Worm (Caenorhabditis elegans): ENCODE data around the gene srw-66.

Gene srw-66

DNA sequence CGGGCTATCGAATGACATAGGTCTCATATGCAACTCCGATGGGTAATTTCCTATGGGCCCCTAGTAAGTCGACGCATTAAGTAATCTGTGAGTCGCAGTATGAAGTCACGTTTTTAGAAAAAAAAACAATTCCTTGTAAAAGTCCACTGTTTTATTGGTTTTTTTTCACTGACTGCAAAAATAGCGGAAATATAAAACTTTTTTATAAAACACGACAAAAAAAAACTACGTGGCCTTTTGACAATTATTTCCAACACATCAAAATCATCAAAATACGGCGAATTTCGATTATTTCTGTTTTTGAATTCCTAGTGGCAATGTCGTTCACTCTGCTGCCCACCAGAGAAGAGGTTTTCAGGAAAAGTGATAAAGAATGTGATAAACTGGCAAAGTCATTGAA lies 13.1 kb downstream of the srw-66 start, which contains the start of gene clpr-2:
Gene clpr-2, plus strand, starts transcription at position 301 of the 400 bp plus-strand sequence.
- TF ChIP-seq ztf-23 (GFP tag; IDR thresholded peaks at IDR 0.05): no peak
- TF ChIP-seq med-1 (GFP tag; optimal IDR thresholded peaks at IDR 0.05; ENCODE audit: insufficient read depth): no peak
- TF ChIP-seq klf-2 (GFP tag; conservative IDR thresholded peaks at IDR 0.05): no peak
- no peak for TF ChIP-seq tab-1 (GFP tag; IDR thresholded peaks at IDR 0.05)
- no peak for TF ChIP-seq T22C8.4 (GFP tag; IDR thresholded peaks at IDR 0.05)
- no peak for TF ChIP-seq ztf-29 (GFP tag; IDR thresholded peaks at IDR 0.05)
- TF ChIP-seq flt-1 (GFP tag; IDR thresholded peaks at IDR 0.05): no peak

ce11 chrII:1256742-1257141 lies 15.0 kb downstream of the srw-66 start:
- no peak for TF ChIP-seq klf-2 (GFP tag; conservative IDR thresholded peaks at IDR 0.05)

ce11 chrII:1255637-1256036 lies 16.1 kb downstream of the srw-66 start, which contains the start of gene clec-119:
Gene clec-119, plus strand, starts transcription at chrII:1255937.
- no peak for TF ChIP-seq med-1 (GFP tag; optimal IDR thresholded peaks at IDR 0.05; ENCODE audit: insufficient read depth)
- no peak for TF ChIP-seq flt-1 (GFP tag; IDR thresholded peaks at IDR 0.05)
- TF ChIP-seq klf-2 (GFP tag; conservative IDR thresholded peaks at IDR 0.05): no peak
- no peak for TF ChIP-seq ztf-29 (GFP tag; IDR thresholded peaks at IDR 0.05)
- no peak for TF ChIP-seq ztf-23 (GFP tag; IDR thresholded peaks at IDR 0.05)
- no peak for TF ChIP-seq ref-1 (GFP tag; conservative IDR thresholded peaks at IDR 0.05)
- no peak for TF ChIP-seq tab-1 (GFP tag; IDR thresholded peaks at IDR 0.05)
- TF ChIP-seq T22C8.4 (GFP tag; IDR thresholded peaks at IDR 0.05): no peak
- TF ChIP-seq cog-1 (tag; optimal IDR thresholded peaks at IDR 0.05): no peak

- TF ChIP-seq ztf-23 (GFP tag; IDR thresholded peaks at IDR 0.05) (no peak), ztf-29 (GFP tag; IDR thresholded peaks at IDR 0.05) (no peak), med-1 (GFP tag; optimal IDR thresholded peaks at IDR 0.05; ENCODE audit: insufficient read depth) (no peak), T22C8.4 (GFP tag; IDR thresholded peaks at IDR 0.05) (no peak), cog-1 (tag; optimal IDR thresholded peaks at IDR 0.05) (no peak)
Observed at ce11 chrII:1252259-1252658, 19.5 kb downstream of the srw-66 start, which contains the start of gene lin-42. Gene lin-42, minus strand, starts transcription at chrII:1252359.

DNA sequence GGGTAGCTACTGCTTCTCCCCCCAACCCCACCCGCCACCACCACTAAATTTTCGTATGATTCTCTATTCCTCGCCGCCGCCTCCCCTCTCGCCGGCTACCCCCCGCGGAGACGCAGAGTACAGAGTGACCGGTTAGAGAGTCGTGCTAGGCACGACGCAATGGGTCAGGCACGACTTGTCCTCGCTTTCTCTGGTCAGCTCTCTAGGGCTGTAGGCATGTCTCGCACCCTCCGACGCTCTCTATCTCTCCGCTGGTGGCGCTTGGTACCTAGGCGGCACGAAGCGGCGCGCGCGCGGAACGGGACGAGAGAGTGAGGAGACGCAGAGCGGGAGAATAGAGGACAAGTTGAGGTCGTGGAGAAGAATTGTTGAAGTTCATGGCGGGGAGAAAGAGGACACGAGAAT lies 24.9 kb downstream of the srw-66 start:
- TF ChIP-seq cog-1 (tag; optimal IDR thresholded peaks at IDR 0.05): peak; percentile 92
- no peak for TF ChIP-seq ztf-23 (GFP tag; IDR thresholded peaks at IDR 0.05)
- TF ChIP-seq klf-2 (GFP tag; conservative IDR thresholded peaks at IDR 0.05): no peak
- TF ChIP-seq med-1 (GFP tag; optimal IDR thresholded peaks at IDR 0.05; ENCODE audit: insufficient read depth): no peak
- peak; percentile 76 for TF ChIP-seq flt-1 (GFP tag; IDR thresholded peaks at IDR 0.05)
- TF ChIP-seq ztf-29 (GFP tag; IDR thresholded peaks at IDR 0.05): peak; percentile 15; the same call in 1 of the 2 replicates

DNA sequence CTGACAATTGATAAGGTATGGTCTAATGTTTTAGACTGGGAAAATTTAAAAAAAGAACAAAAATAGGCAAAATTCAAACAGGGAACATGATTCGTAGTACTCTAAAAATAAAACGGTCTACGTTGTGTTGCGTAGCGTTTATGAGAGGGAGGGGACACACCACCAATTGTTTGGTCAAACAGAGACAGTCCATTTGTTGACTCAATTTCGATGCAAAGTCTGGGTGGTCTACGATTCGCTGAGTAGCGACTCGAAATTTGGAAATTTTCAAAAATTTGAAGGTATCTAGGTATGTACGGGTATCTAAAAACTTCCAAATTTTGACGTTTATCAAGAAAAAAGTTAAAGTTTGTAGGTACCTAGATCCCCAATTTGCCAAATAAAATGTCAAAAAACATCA lies 25.9 kb downstream of the srw-66 start:
- TF ChIP-seq ref-1 (GFP tag; conservative IDR thresholded peaks at IDR 0.05): no peak
- TF ChIP-seq klf-2 (GFP tag; conservative IDR thresholded peaks at IDR 0.05): no peak

ce11 chrII:1244420-1244959 lies 27.2 kb downstream of the srw-66 start:
- TF ChIP-seq ref-1 (GFP tag; conservative IDR thresholded peaks at IDR 0.05): no peak
- TF ChIP-seq klf-2 (GFP tag; conservative IDR thresholded peaks at IDR 0.05): peak; percentile 47; the same call in 1 of the 2 replicates

ce11 chrII:1242475-1242874 lies 29.2 kb downstream of the srw-66 start:
- no peak for TF ChIP-seq med-1 (GFP tag; optimal IDR thresholded peaks at IDR 0.05; ENCODE audit: insufficient read depth)
- TF ChIP-seq klf-2 (GFP tag; conservative IDR thresholded peaks at IDR 0.05): no peak
- TF ChIP-seq ztf-23 (GFP tag; IDR thresholded peaks at IDR 0.05): no peak
- TF ChIP-seq ref-1 (GFP tag; conservative IDR thresholded peaks at IDR 0.05): no peak
- TF ChIP-seq cog-1 (tag; optimal IDR thresholded peaks at IDR 0.05): peak; percentile 28

- TF ChIP-seq flt-1 (GFP tag; IDR thresholded peaks at IDR 0.05) (no peak), T22C8.4 (GFP tag; IDR thresholded peaks at IDR 0.05) (no peak), ztf-29 (GFP tag; IDR thresholded peaks at IDR 0.05) (no peak), ztf-23 (GFP tag; IDR thresholded peaks at IDR 0.05) (no peak), klf-2 (GFP tag; conservative IDR thresholded peaks at IDR 0.05) (no peak), tab-1 (GFP tag; IDR thresholded peaks at IDR 0.05) (no peak), med-1 (GFP tag; optimal IDR thresholded peaks at IDR 0.05; ENCODE audit: insufficient read depth) (no peak), cog-1 (tag; optimal IDR thresholded peaks at IDR 0.05) (no peak), ref-1 (GFP tag; conservative IDR thresholded peaks at IDR 0.05) (no peak)
Observed at ce11 chrII:1241176-1241730, 30.5 kb downstream of the srw-66 start.

DNA sequence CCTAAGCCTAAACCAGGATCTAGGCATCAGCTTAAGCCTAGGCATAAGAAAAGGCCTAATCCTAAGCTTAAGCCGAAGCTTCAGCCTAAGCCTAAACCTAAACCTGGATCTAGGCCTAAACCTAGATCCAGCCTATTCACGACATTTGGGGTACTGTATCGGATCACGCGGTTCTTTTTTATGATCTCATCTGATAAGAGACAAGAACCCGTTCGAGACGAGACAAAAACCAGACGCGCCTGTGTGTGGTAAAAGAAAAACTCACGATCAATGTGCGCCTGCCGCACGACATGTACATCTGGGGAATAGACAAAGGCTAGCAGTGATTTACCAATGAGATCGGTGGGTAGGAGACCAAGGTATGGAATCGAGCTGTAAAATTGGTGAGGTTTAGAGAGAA lies 31.3 kb downstream of the srw-66 start:
- no peak for TF ChIP-seq ztf-29 (GFP tag; IDR thresholded peaks at IDR 0.05)
- no peak for TF ChIP-seq ztf-23 (GFP tag; IDR thresholded peaks at IDR 0.05)
- TF ChIP-seq flt-1 (GFP tag; IDR thresholded peaks at IDR 0.05): no peak

ce11 chrII:1239433-1240020 lies 32.2 kb downstream of the srw-66 start:
- TF ChIP-seq med-1 (GFP tag; optimal IDR thresholded peaks at IDR 0.05; ENCODE audit: insufficient read depth) (no peak), flt-1 (GFP tag; IDR thresholded peaks at IDR 0.05) (0 out of 2 replicates have a peak, but pooled peaks have one; percentile 6)
